Worm (Caenorhabditis elegans): ENCODE measurements around the gene Y53G8AL.3.
"Not testable (repeated sequence)": the region's sequence is repeated elsewhere in the genome, so short reads cannot be mapped to it uniquely, and the experiment has no call there.

ce11 chrIII:3259691-3260090, 6.7 kb upstream of the Y53G8AL.3 start, which contains the start of gene Y53G8AM.6:
- TF ChIP-seq fos-1 (tag; optimal IDR thresholded peaks at IDR 0.05); snpc-4 (tag; optimal IDR thresholded peaks at IDR 0.05); ZK546.5 (tag; optimal IDR thresholded peaks at IDR 0.05); skn-1 (tag; optimal IDR thresholded peaks at IDR 0.05); nhr-25 (tag; optimal IDR thresholded peaks at IDR 0.05); lin-11 (tag; optimal IDR thresholded peaks at IDR 0.05); ztf-4 (tag; optimal IDR thresholded peaks at IDR 0.05); nhr-11 (tag; optimal IDR thresholded peaks at IDR 0.05); unc-62 (GFP tag; optimal IDR thresholded peaks at IDR 0.05); ama-1 (optimal IDR thresholded peaks at IDR 0.05); egl-27 (tag; optimal IDR thresholded peaks at IDR 0.05); nhr-12 (tag; optimal IDR thresholded peaks at IDR 0.05); elt-3 (tag; optimal IDR thresholded peaks at IDR 0.05): not testable (repeated sequence)
